Fruit fly (Drosophila melanogaster) whole organism, wandering third instar larva: ENCODE results near the gene Ptpmeg2.

Experiments
- Abd-B ChIP-seq: fragments of >200 bp; optimal IDR thresholded peaks from 2 replicates; lab custom pipeline; 2017; ENCODE audit warnings: missing biosample characterization, missing genetic modification characterization
- CG32264 ChIP-seq: fragments of 200-800 bp; sonication (Bioruptor generic); optimal IDR thresholded peaks from 2 replicates; lab custom pipeline; 2016; ENCODE audit warnings: missing biosample characterization, missing genetic modification characterization
- CG9705 ChIP-seq: fragments of 200-800 bp; sonication (Bioruptor generic); optimal IDR thresholded peaks from 2 replicates; lab custom pipeline; 2018; ENCODE audit warnings: missing biosample characterization, mild to moderate bottlenecking, missing genetic modification characterization
- CrebA ChIP-seq: fragments of 200-800 bp; sonication (Bioruptor generic); optimal IDR thresholded peaks from 2 replicates; lab custom pipeline; 2016; ENCODE audit warnings: missing biosample characterization, mild to moderate bottlenecking, missing genetic modification characterization, borderline replicate concordance
- Dfd ChIP-seq: fragments of >200 bp; optimal IDR thresholded peaks from 2 replicates; lab custom pipeline; 2017; ENCODE audit warnings: missing biosample characterization, missing genetic modification characterization
- Dif ChIP-seq: fragments of 200-275, 200-300 bp; sonication (Bioruptor generic); optimal IDR thresholded peaks from 2 replicates; lab custom pipeline; 2018; ENCODE audit warnings: missing biosample characterization, missing genetic modification characterization; ENCODE audit not compliant: partially characterized antibody
- GATAd ChIP-seq: sonication (Bioruptor generic); optimal IDR thresholded peaks from 2 replicates; lab custom pipeline; 2016; ENCODE audit warnings: missing biosample characterization, missing genetic modification characterization
- HLH106 ChIP-seq: fragments of 200-800 bp; optimal IDR thresholded peaks from 3 replicates; lab custom pipeline; 2019; ENCODE audit warnings: missing biosample characterization, mild to moderate bottlenecking, missing genetic modification characterization, moderate library complexity
- Hnf4 ChIP-seq: fragments of 200-800 bp; sonication (Bioruptor generic); optimal IDR thresholded peaks from 2 replicates; lab custom pipeline; 2016; ENCODE audit warnings: missing biosample characterization, mild to moderate bottlenecking, missing genetic modification characterization
- Hr78 ChIP-seq: fragments of >200 bp; optimal IDR thresholded peaks from 2 replicates; lab custom pipeline; 2017; ENCODE audit warnings: missing biosample characterization, missing genetic modification characterization
- Hr83 ChIP-seq: fragments of 200-300 bp; sonication (Bioruptor generic); optimal IDR thresholded peaks from 2 replicates; lab custom pipeline; 2016; ENCODE audit warnings: missing biosample characterization, mild to moderate bottlenecking, missing genetic modification characterization, moderate library complexity; ENCODE audit not compliant: poor library complexity, severe bottlenecking
- Jra ChIP-seq: sonication (Bioruptor generic); optimal IDR thresholded peaks from 2 replicates; lab custom pipeline; 2016; ENCODE audit warnings: missing biosample characterization, missing genetic modification characterization
- Mio ChIP-seq: sonication (Bioruptor generic); optimal IDR thresholded peaks from 2 replicates; lab custom pipeline; 2016; ENCODE audit warnings: missing biosample characterization, missing genetic modification characterization
- Myc ChIP-seq: fragments of >200 bp; optimal IDR thresholded peaks from 2 replicates; lab custom pipeline; 2017
- N ChIP-seq: fragments of >200 bp; optimal IDR thresholded peaks from 2 replicates; lab custom pipeline; 2018; ENCODE audit warnings: missing biosample characterization, missing external identifiers, missing genetic modification characterization
- OdsH ChIP-seq: fragments of 200-800 bp; sonication (Bioruptor generic); optimal IDR thresholded peaks from 2 replicates; lab custom pipeline; 2016; ENCODE audit warnings: missing biosample characterization, mild to moderate bottlenecking, missing genetic modification characterization
- Rel ChIP-seq, 2 experiments: fragments of 200-800 bp; sonication (Bioruptor generic) in 1 of 2; optimal IDR thresholded peaks; 2 replicates in 1 of 2; 3 replicates in 1 of 2; lab custom pipeline; 2016 to 2019; ENCODE audit warnings: mild to moderate bottlenecking in 2 of 2, missing biosample characterization in 2 of 2, missing genetic modification characterization in 2 of 2, moderate library complexity in 1 of 2
- Sp1 ChIP-seq: fragments of 200-800 bp; sonication (Bioruptor generic); optimal IDR thresholded peaks from 3 replicates; lab custom pipeline; 2019; ENCODE audit warnings: missing biosample characterization, mild to moderate bottlenecking, missing genetic modification characterization, moderate library complexity
- Vsx2 ChIP-seq: fragments of 200-300, 225-300 bp; sonication (Bioruptor generic); optimal IDR thresholded peaks from 2 replicates; lab custom pipeline; 2018; ENCODE audit warnings: missing biosample characterization, missing genetic modification characterization; ENCODE audit not compliant: partially characterized antibody
- br ChIP-seq: fragments of 200-800 bp; sonication (Bioruptor generic); optimal IDR thresholded peaks from 2 replicates; lab custom pipeline; 2016; ENCODE audit warnings: missing biosample characterization, missing genetic modification characterization
- brk ChIP-seq: fragments of 200-800 bp; sonication (Bioruptor generic); optimal IDR thresholded peaks from 2 replicates; lab custom pipeline; 2016; ENCODE audit warnings: missing biosample characterization, mild to moderate bottlenecking, missing genetic modification characterization
- dl ChIP-seq, 2 experiments: fragments of 175-275, 200-275 bp in 1 of 2; fragments of 200-275 bp in 1 of 2; sonication (Bioruptor generic); optimal IDR thresholded peaks; lab custom pipeline; 2018; ENCODE audit warnings: mild to moderate bottlenecking in 2 of 2, missing biosample characterization in 2 of 2, missing genetic modification characterization in 2 of 2, moderate library complexity in 2 of 2; ENCODE audit not compliant: partially characterized antibody in 2 of 2, insufficient read depth in 1 of 2
- dmrt93B ChIP-seq: fragments of 200-800 bp; sonication (Bioruptor generic); optimal IDR thresholded peaks from 2 replicates; lab custom pipeline; 2018; ENCODE audit warnings: missing biosample characterization, mild to moderate bottlenecking, missing genetic modification characterization
- dsf ChIP-seq: sonication (Bioruptor generic); optimal IDR thresholded peaks from 2 replicates; lab custom pipeline; 2016; ENCODE audit warnings: missing biosample characterization, missing genetic modification characterization, borderline replicate concordance
- ey ChIP-seq: fragments of 200-800 bp; sonication (Bioruptor generic); optimal IDR thresholded peaks from 2 replicates; lab custom pipeline; 2016; ENCODE audit warnings: missing biosample characterization, missing genetic modification characterization
- foxo ChIP-seq, 2 experiments: fragments of 200-800 bp; sonication (Bioruptor generic); optimal IDR thresholded peaks; 2 replicates in 1 of 2; 3 replicates in 1 of 2; lab custom pipeline; 2016 to 2017; ENCODE audit warnings: missing biosample characterization in 2 of 2, missing genetic modification characterization in 2 of 2
- fru ChIP-seq: fragments of 200-800 bp; sonication (Bioruptor generic); optimal IDR thresholded peaks from 3 replicates; lab custom pipeline; 2016; ENCODE audit warnings: missing biosample characterization, mild to moderate bottlenecking, missing genetic modification characterization
- h ChIP-seq: fragments of 200-800 bp; sonication (Bioruptor generic); optimal IDR thresholded peaks from 3 replicates; lab custom pipeline; 2016; ENCODE audit warnings: missing biosample characterization, mild to moderate bottlenecking, missing genetic modification characterization
- jim ChIP-seq: fragments of 175-275, 200-325 bp; sonication (Bioruptor generic); optimal IDR thresholded peaks from 2 replicates; lab custom pipeline; 2016; ENCODE audit warnings: missing biosample characterization, mild to moderate bottlenecking, missing genetic modification characterization
- lola ChIP-seq: fragments of >200 bp; optimal IDR thresholded peaks from 2 replicates; lab custom pipeline; 2017; ENCODE audit warnings: missing biosample characterization, missing genetic modification characterization
- pan ChIP-seq: fragments of >200 bp; optimal IDR thresholded peaks from 2 replicates; lab custom pipeline; 2017
- psq ChIP-seq: fragments of 200-800 bp; sonication (Bioruptor generic); optimal IDR thresholded peaks from 3 replicates; lab custom pipeline; 2017; ENCODE audit warnings: missing biosample characterization, mild to moderate bottlenecking, missing genetic modification characterization, moderate library complexity
- rgr ChIP-seq: fragments of 200-800 bp; sonication (Bioruptor generic); optimal IDR thresholded peaks from 3 replicates; lab custom pipeline; 2016; ENCODE audit warnings: missing biosample characterization, mild to moderate bottlenecking, missing genetic modification characterization
- sage ChIP-seq: fragments of 200-800 bp; sonication (Bioruptor generic); optimal IDR thresholded peaks from 2 replicates; lab custom pipeline; 2016; ENCODE audit warnings: missing biosample characterization, mild to moderate bottlenecking, missing genetic modification characterization
- sv ChIP-seq: fragments of 200-800 bp; sonication (Bioruptor generic); optimal IDR thresholded peaks from 3 replicates; lab custom pipeline; 2016; ENCODE audit warnings: missing biosample characterization, missing genetic modification characterization
- tai ChIP-seq: sonication (Bioruptor generic); optimal IDR thresholded peaks from 2 replicates; lab custom pipeline; 2016; ENCODE audit warnings: missing biosample characterization, missing genetic modification characterization
- usp ChIP-seq: fragments of >200 bp; optimal IDR thresholded peaks from 2 replicates; lab custom pipeline; 2017; ENCODE audit warnings: missing biosample characterization, missing genetic modification characterization
- woc ChIP-seq: sonication (Bioruptor generic); optimal IDR thresholded peaks from 2 replicates; lab custom pipeline; 2016; ENCODE audit warnings: missing biosample characterization, mild to moderate bottlenecking, missing genetic modification characterization

Ptpmeg2 gene

DNA sequence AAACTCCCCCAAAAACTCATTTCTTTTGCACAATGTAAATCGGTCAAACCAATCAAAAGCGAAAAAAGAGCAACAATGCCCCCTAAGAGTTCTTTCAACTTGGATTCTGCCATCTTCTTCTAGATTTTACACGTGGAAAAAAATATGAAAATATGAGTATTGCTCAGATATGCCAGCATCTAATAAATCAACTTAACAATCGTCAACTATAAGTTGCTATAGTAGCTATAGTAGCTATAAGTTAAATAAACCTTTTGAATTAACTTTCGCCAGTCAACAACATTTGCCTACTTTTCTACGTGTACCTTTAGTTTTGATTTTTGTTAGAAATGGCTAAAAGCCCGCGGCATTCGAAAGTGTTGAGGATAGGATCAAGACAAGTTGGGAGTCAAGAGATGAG is 5.7 kb downstream of the Ptpmeg2 start:
- TF ChIP-seq h (no peak), CrebA (GFP tag; lab: Kevin White, UChicago) (no peak), br (GFP tag; lab: Kevin White, UChicago) (no peak)

DNA sequence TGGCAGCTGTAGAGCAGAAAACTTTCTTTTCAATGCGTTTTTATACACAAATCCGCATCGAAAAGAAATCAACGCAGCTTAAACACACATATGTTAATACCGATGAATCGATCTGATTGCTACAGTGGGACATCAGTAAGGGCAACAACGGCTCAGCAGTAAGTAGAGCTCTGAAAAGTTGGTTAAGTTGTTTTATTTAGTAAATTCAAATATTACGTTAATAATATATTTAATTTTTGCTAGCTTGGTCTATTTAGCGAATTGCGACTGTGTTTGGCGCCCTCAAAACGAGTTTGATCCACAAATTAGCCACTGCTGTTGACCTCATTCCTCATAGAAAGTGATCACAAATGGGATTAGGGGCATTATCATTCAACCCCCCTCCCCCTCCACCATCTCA is 6.9 kb downstream of the Ptpmeg2 start:
- TF ChIP-seq h = peak; percentile 13
- peak; percentile 30 for TF ChIP-seq dmrt93B (GFP tag; lab: Kevin White, UChicago)
- TF ChIP-seq Sp1 (GFP tag; lab: Kevin White, UChicago) = no peak
- peak; percentile 45 for TF ChIP-seq HLH106
- TF ChIP-seq foxo (GFP tag; optimal IDR thresholded peaks at IDR 0.05; lab: Kevin White, UChicago) = peak in 1 of 2 experiments; percentile 30

DNA sequence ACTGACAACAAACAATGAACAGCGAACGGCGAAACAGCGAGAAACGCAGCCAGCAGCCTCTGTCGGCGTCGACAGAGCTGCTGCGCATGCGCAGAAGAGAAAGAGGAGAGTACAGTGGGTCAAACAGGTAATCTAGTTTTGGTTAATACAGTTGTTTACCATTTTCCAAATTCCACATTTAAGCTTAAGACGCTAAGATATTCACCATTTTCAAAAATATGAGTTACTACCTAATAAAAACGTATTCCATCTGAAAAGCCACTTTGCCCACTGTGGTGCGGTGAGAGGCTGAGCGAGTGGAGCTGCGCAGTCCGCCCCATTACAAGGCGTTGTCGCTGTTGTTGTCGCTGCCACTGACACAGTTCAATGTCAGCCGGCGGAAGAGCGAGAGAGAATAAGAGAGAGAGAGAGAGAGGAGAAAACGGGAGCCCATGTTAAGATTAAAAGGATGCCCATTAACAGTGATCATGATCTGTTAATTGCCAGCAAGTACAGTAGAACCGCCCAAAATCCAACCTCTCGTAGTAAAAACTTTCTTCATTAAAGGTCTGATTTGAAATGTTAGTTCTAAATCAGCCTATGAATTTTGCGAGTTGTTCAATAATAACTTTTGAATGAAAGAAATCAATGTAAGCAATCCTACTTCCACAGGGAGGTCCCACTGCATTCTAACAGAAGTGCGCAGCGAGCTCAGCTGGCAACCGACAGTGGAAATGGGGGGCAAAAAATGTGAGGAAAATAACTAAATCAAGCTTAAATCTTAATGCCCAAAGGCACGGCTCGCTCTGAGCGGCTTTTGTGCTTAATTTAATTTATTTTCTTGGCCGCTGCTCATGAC is 8.0 kb downstream of the Ptpmeg2 start:
- TF ChIP-seq dl (GFP tag; optimal IDR thresholded peaks at IDR 0.05; lab: Kevin White, UChicago; ENCODE audit: insufficient read depth in 1 of 2, partially characterized antibody in 2 of 2) (no peak), br (GFP tag; lab: Kevin White, UChicago) (peak; percentile 96), lola (GFP tag; lab: Kevin White, UChicago) (no peak), Dif (GFP tag; lab: Kevin White, UChicago) (peak; percentile 16), HLH106 (peak; percentile 96), OdsH (GFP tag; lab: Kevin White, UChicago) (peak; percentile 94), GATAd (GFP tag; lab: Kevin White, UChicago) (peak; percentile 79), sv (GFP tag; lab: Kevin White, UChicago) (peak; percentile 93), Vsx2 (GFP tag; lab: Kevin White, UChicago) (no peak), jim (GFP tag; lab: Kevin White, UChicago) (no peak), N (GFP tag; lab: Kevin White, UChicago) (no peak), brk (GFP tag; lab: Kevin White, UChicago) (peak; percentile 81), foxo (GFP tag; optimal IDR thresholded peaks at IDR 0.05; lab: Kevin White, UChicago) (peak; percentile 61 to 98), Sp1 (GFP tag; lab: Kevin White, UChicago) (peak; percentile 95), Hr83 (GFP tag; lab: Kevin White, UChicago) (peak; percentile 68), usp (no peak), pan (lab: Kevin White, UChicago) (no peak), dsf (peak; percentile 68), Rel (GFP tag; optimal IDR thresholded peaks at IDR 0.05; lab: Kevin White, UChicago) (peak; percentile 88), Rel (tag; optimal IDR thresholded peaks at IDR 0.05; lab: Kevin White, UChicago) (peak; percentile 72), rgr (GFP tag; lab: Kevin White, UChicago) (peak; percentile 96), Dfd (no peak), sage (GFP tag; lab: Kevin White, UChicago) (peak; percentile 93), tai (GFP tag; lab: Kevin White, UChicago) (peak; percentile 87), woc (GFP tag; lab: Kevin White, UChicago) (peak; percentile 96), psq (peak; percentile 95), h (peak; percentile 98), Myc (no peak), Mio (GFP tag; lab: Kevin White, UChicago) (peak; percentile 63), CrebA (GFP tag; lab: Kevin White, UChicago) (peak; percentile 15), CG32264 (GFP tag; lab: Kevin White, UChicago) (peak; percentile 91), ey (GFP tag; lab: Kevin White, UChicago) (peak; percentile 97), CG9705 (GFP tag; lab: Kevin White, UChicago) (peak; percentile 71), Jra (GFP tag; lab: Kevin White, UChicago) (peak; percentile 90), dmrt93B (GFP tag; lab: Kevin White, UChicago) (peak; percentile 94), Hnf4 (peak; percentile 94), Abd-B (GFP tag; lab: Kevin White, UChicago) (no peak), fru (GFP tag; lab: Kevin White, UChicago) (peak; percentile 98), Hr78 (GFP tag; lab: Kevin White, UChicago) (no peak)
